Fruit fly (Drosophila melanogaster) whole organism, embryonic: Measurements from ENCODE around the gene Mgat4b.

ENCODE experiments used
- Awh ChIP-seq: fragments of 200-800 bp; sonication (Bioruptor generic); IDR thresholded peaks from 2 replicates; pipeline ENCODE4, ENCODE4 v1.3.6; 2022; ENCODE audit warnings: missing biosample characterization, missing genetic modification characterization
- CG10321 ChIP-seq: fragments of 200-800 bp; sonication (Bioruptor generic); IDR thresholded peaks from 2 replicates; pipeline ENCODE4 v1.3.6; 2022; ENCODE audit warnings: missing biosample characterization, missing genetic modification characterization
- CG10462 ChIP-seq: fragments of 200-800 bp; sonication (Bioruptor generic); optimal IDR thresholded peaks from 2 replicates; lab custom pipeline; 2016; ENCODE audit warnings: missing biosample characterization, missing genetic modification characterization
- CG12236 ChIP-seq: fragments of 200-800 bp; sonication (Bioruptor generic); optimal IDR thresholded peaks from 2 replicates; lab custom pipeline; 2016; ENCODE audit warnings: missing biosample characterization, missing genetic modification characterization
- CG18262 ChIP-seq: fragments of 200-800 bp; optimal IDR thresholded peaks from 3 replicates; lab custom pipeline; 2019; ENCODE audit warnings: missing biosample characterization, mild to moderate bottlenecking, missing genetic modification characterization, moderate library complexity
- CG2202 ChIP-seq: fragments of 200-800 bp; sonication (Bioruptor generic); optimal IDR thresholded peaks from 2 replicates; lab custom pipeline; 2018; ENCODE audit warnings: missing biosample characterization, mild to moderate bottlenecking, missing genetic modification characterization
- CG3407 ChIP-seq: fragments of 200-800 bp; sonication (Bioruptor generic); optimal IDR thresholded peaks from 2 replicates; lab custom pipeline; 2018; ENCODE audit warnings: missing biosample characterization, mild to moderate bottlenecking, missing genetic modification characterization
- CG34376 ChIP-seq: fragments of 200-800 bp; sonication (Bioruptor generic); optimal IDR thresholded peaks from 2 replicates; lab custom pipeline; 2018; ENCODE audit warnings: missing biosample characterization, mild to moderate bottlenecking, missing genetic modification characterization
- CG34422 ChIP-seq: fragments of 200-800 bp; sonication (Bioruptor generic); IDR thresholded peaks from 3 replicates; pipeline ENCODE4 v1.3.6; 2022; ENCODE audit warnings: missing biosample characterization, missing genetic modification characterization
- CG3847 ChIP-seq: fragments of 200-800 bp; sonication (Bioruptor generic); IDR thresholded peaks from 2 replicates; pipeline ENCODE4 v1.3.6; 2022; ENCODE audit warnings: missing biosample characterization, missing genetic modification characterization
- CG4404 ChIP-seq: fragments of 200-800 bp; sonication (Bioruptor generic); IDR thresholded peaks from 2 replicates; pipeline ENCODE4 v1.3.6; 2022; ENCODE audit warnings: missing biosample characterization, missing genetic modification characterization
- CG6175 ChIP-seq: fragments of 200-800 bp; sonication (Bioruptor generic); IDR thresholded peaks from 3 replicates; pipeline ENCODE4 v1.3.6; 2022; ENCODE audit warnings: missing biosample characterization, missing genetic modification characterization
- CG6813 ChIP-seq: fragments of 200-800 bp; sonication (Bioruptor generic); optimal IDR thresholded peaks from 2 replicates; lab custom pipeline; 2017; ENCODE audit warnings: missing biosample characterization, missing genetic modification characterization, mild to moderate bottlenecking, moderate library complexity, missing genetic modification reagents
- CG7928 ChIP-seq: fragments of 200-800 bp; sonication (Bioruptor generic); optimal IDR thresholded peaks from 2 replicates; lab custom pipeline; 2017; ENCODE audit warnings: missing biosample characterization, mild to moderate bottlenecking, missing genetic modification characterization
- CG9797 ChIP-seq: fragments of 200-800 bp; sonication (Bioruptor generic); optimal IDR thresholded peaks from 3 replicates; lab custom pipeline; 2018; ENCODE audit warnings: missing biosample characterization, mild to moderate bottlenecking, missing genetic modification characterization
- CTCF ChIP-seq: fragments of 200-800 bp; sonication (Bioruptor generic); optimal IDR thresholded peaks from 2 replicates; lab custom pipeline; 2017; ENCODE audit warnings: missing biosample characterization, mild to moderate bottlenecking, missing genetic modification characterization, moderate library complexity
- Chrac-16 ChIP-seq: fragments of 200-800 bp; sonication (Bioruptor generic); optimal IDR thresholded peaks from 3 replicates; lab custom pipeline; 2016; ENCODE audit warnings: missing biosample characterization, missing genetic modification characterization
- Dbx ChIP-seq: fragments of 200-800 bp; sonication (Bioruptor generic); IDR thresholded peaks from 3 replicates; pipeline ENCODE4 v1.3.6; 2022; ENCODE audit warnings: missing biosample characterization, missing genetic modification characterization
- Doc3 ChIP-seq: fragments of 200-800 bp; sonication (Bioruptor generic); IDR thresholded peaks from 3 replicates; pipeline ENCODE4 v1.3.6; 2022; ENCODE audit warnings: missing biosample characterization, missing genetic modification characterization; ENCODE audit not compliant: partially characterized antibody
- Eip74EF ChIP-seq, 2 experiments: fragments of 200-800 bp in 1 of 2; fragments of >200 bp in 1 of 2; sonication (Bioruptor generic) in 1 of 2; optimal IDR thresholded peaks; 2 replicates each; lab custom pipeline; 2017 to 2019; ENCODE audit warnings: missing biosample characterization in 2 of 2, missing genetic modification characterization in 2 of 2, mild to moderate bottlenecking in 1 of 2, moderate library complexity in 1 of 2
- GATAe ChIP-seq: fragments of 200-800 bp; sonication (Bioruptor generic); conservative IDR thresholded peaks from 2 replicates; pipeline ENCODE4 v1.3.6; 2022; ENCODE audit warnings: missing biosample characterization, missing genetic modification characterization
- Lim3 ChIP-seq: fragments of 200-800 bp; sonication (Bioruptor generic); IDR thresholded peaks from 2 replicates; pipeline ENCODE4 v1.3.6; 2022; ENCODE audit warnings: missing biosample characterization, missing genetic modification characterization
- NC2α ChIP-seq: fragments of 200-800 bp; sonication (Bioruptor generic); optimal IDR thresholded peaks from 2 replicates; lab custom pipeline; 2016; ENCODE audit warnings: missing biosample characterization, missing genetic modification characterization
- Nf-YA ChIP-seq: fragments of 200-800 bp; sonication (Bioruptor generic); IDR thresholded peaks from 2 replicates; pipeline ENCODE4 v1.3.6; 2022; ENCODE audit warnings: missing biosample characterization, missing genetic modification characterization
- NfI ChIP-seq: fragments of 200-800 bp; sonication (Bioruptor generic); optimal IDR thresholded peaks from 3 replicates; lab custom pipeline; 2018; ENCODE audit warnings: missing biosample characterization, mild to moderate bottlenecking, missing genetic modification characterization, moderate library complexity
- Opbp ChIP-seq: fragments of 200-800 bp; sonication (Bioruptor generic); IDR thresholded peaks from 3 replicates; pipeline ENCODE4 v1.3.6; 2022; ENCODE audit warnings: missing biosample characterization, missing genetic modification characterization; ENCODE audit not compliant: partially characterized antibody
- Ptx1 ChIP-seq: fragments of 200-800 bp; sonication (Bioruptor generic); IDR thresholded peaks from 2 replicates; pipeline ENCODE4 v1.3.6; 2022; ENCODE audit warnings: missing biosample characterization, missing genetic modification characterization
- Sox100B ChIP-seq: fragments of 200-800 bp; sonication (Bioruptor generic); optimal IDR thresholded peaks from 3 replicates; lab custom pipeline; 2018; ENCODE audit warnings: missing biosample characterization, mild to moderate bottlenecking, missing genetic modification characterization
- Sox102F ChIP-seq: fragments of 200-800 bp; sonication (Bioruptor generic); optimal IDR thresholded peaks from 2 replicates; lab custom pipeline; 2018; ENCODE audit warnings: missing biosample characterization, mild to moderate bottlenecking, missing genetic modification characterization, moderate library complexity
- Ssrp ChIP-seq: fragments of 200-800 bp; sonication (Bioruptor generic); optimal IDR thresholded peaks from 2 replicates; lab custom pipeline; 2018; ENCODE audit warnings: missing biosample characterization, mild to moderate bottlenecking, missing genetic modification characterization, moderate library complexity
- Trl ChIP-seq, 3 experiments: fragments of >200 bp in 2 of 3; fragments of 200-800 bp in 1 of 3; sonication (Bioruptor generic) in 1 of 3; optimal IDR thresholded peaks; 2 replicates in 1 of 3; 3 replicates in 2 of 3; lab custom pipeline; 2016 to 2017; ENCODE audit warnings: missing biosample characterization in 1 of 3, missing genetic modification characterization in 1 of 3
- ash1 ChIP-seq: fragments of 200-800 bp; sonication (Bioruptor generic); optimal IDR thresholded peaks from 2 replicates; lab custom pipeline; 2018; ENCODE audit warnings: missing biosample characterization, mild to moderate bottlenecking, missing genetic modification characterization
- bbx ChIP-seq: fragments of 200-800 bp; sonication (Bioruptor generic); IDR thresholded peaks from 2 replicates; pipeline ENCODE4 v1.3.6; 2022; ENCODE audit warnings: missing biosample characterization, missing genetic modification characterization; ENCODE audit not compliant: partially characterized antibody
- caup ChIP-seq: fragments of 200-800 bp; sonication (Bioruptor generic); optimal IDR thresholded peaks from 3 replicates; lab custom pipeline; 2017; ENCODE audit warnings: missing biosample characterization, mild to moderate bottlenecking, missing genetic modification characterization, moderate library complexity; ENCODE audit not compliant: severe bottlenecking
- crp ChIP-seq, 2 experiments: fragments of 200-800 bp; sonication (Bioruptor generic); optimal IDR thresholded peaks; 2 replicates in 1 of 2; 3 replicates in 1 of 2; lab custom pipeline; 2017; ENCODE audit warnings: missing biosample characterization in 2 of 2, missing genetic modification characterization in 2 of 2, mild to moderate bottlenecking in 1 of 2, moderate library complexity in 1 of 2
- dm ChIP-seq: fragments of 200-800 bp; sonication (Bioruptor generic); optimal IDR thresholded peaks from 3 replicates; lab custom pipeline; 2016; ENCODE audit warnings: missing biosample characterization, missing genetic modification characterization
- dysf ChIP-seq: fragments of 200-800 bp; sonication (Bioruptor generic); IDR thresholded peaks from 3 replicates; pipeline ENCODE4 v1.3.6; 2022; ENCODE audit warnings: missing biosample characterization, missing genetic modification characterization
- fd3F ChIP-seq: fragments of 200-800 bp; sonication (Bioruptor generic); optimal IDR thresholded peaks from 2 replicates; lab custom pipeline; 2018; ENCODE audit warnings: missing biosample characterization, mild to moderate bottlenecking, missing genetic modification characterization, moderate library complexity
- ftz-f1 ChIP-seq: fragments of 200-800 bp; sonication (Bioruptor generic); optimal IDR thresholded peaks from 2 replicates; lab custom pipeline; 2016; ENCODE audit warnings: missing biosample characterization, missing genetic modification characterization
- gem ChIP-seq: fragments of 200-800 bp; sonication (Bioruptor generic); optimal IDR thresholded peaks from 2 replicates; lab custom pipeline; 2019; ENCODE audit warnings: missing biosample characterization, mild to moderate bottlenecking, missing genetic modification characterization, moderate library complexity
- grau ChIP-seq: fragments of 200-800 bp; optimal IDR thresholded peaks from 3 replicates; lab custom pipeline; 2019; ENCODE audit warnings: missing biosample characterization, mild to moderate bottlenecking, missing genetic modification characterization, moderate library complexity
- luna ChIP-seq: fragments of 200-800 bp; sonication (Bioruptor generic); optimal IDR thresholded peaks from 2 replicates; lab custom pipeline; 2016; ENCODE audit warnings: missing biosample characterization, missing genetic modification characterization
- nau ChIP-seq: fragments of 200-800 bp; sonication (Bioruptor generic); optimal IDR thresholded peaks from 3 replicates; lab custom pipeline; 2017; ENCODE audit warnings: missing biosample characterization, mild to moderate bottlenecking, missing genetic modification characterization, missing genetic modification reagents
- odd ChIP-seq: fragments of 200-800 bp; sonication (Bioruptor generic); optimal IDR thresholded peaks from 2 replicates; lab custom pipeline; 2017; ENCODE audit warnings: missing biosample characterization, mild to moderate bottlenecking, missing genetic modification characterization
- phol ChIP-seq: fragments of 200-800 bp; sonication (Bioruptor generic); optimal IDR thresholded peaks from 3 replicates; lab custom pipeline; 2018; ENCODE audit warnings: missing biosample characterization, mild to moderate bottlenecking, missing genetic modification characterization, moderate library complexity
- slbo ChIP-seq: fragments of 200-800 bp; sonication (Bioruptor generic); IDR thresholded peaks from 2 replicates; pipeline ENCODE4 v1.3.6; 2022; ENCODE audit warnings: missing biosample characterization, missing genetic modification characterization
- sug ChIP-seq: fragments of 200-800 bp; optimal IDR thresholded peaks from 2 replicates; lab custom pipeline; 2019; ENCODE audit warnings: missing biosample characterization, mild to moderate bottlenecking, missing genetic modification characterization, moderate library complexity
- tup ChIP-seq: fragments of 200-800 bp; sonication (Bioruptor generic); optimal IDR thresholded peaks from 2 replicates; lab custom pipeline; 2016; ENCODE audit warnings: missing biosample characterization, mild to moderate bottlenecking, missing genetic modification characterization, moderate library complexity
- zfh1 ChIP-seq: fragments of 200-800 bp; sonication (Bioruptor generic); IDR thresholded peaks from 3 replicates; pipeline ENCODE4 v1.3.6; 2022; ENCODE audit warnings: missing biosample characterization, missing genetic modification characterization

The Mgat4b gene

DNA sequence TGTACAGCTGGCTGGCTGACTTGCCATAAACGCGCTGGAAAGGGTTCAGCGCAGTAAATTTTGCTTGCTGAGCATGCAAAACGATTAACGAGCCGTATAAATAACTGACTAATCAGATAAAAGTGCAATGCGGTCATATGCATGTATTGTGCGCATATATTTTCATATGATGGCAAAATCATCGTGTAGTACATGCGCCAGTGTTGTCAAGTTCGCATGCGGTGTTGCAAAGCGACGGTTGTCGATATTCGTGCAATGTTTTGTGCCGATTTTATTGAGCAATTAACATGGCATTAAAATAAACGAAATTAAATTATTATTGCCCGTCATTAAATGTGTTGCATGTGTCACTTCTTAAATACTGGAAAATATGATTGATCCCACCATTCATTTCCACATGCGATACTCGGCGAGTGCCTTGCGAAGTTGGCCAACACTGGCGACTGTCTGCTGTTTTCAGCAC, 21.1 kb upstream of the Mgat4b start (continued):
- TF ChIP-seq tup (GFP tag; lab: Kevin White, UChicago) (peak; percentile 72), CG2202 (tag; lab: Kevin White, UChicago) (peak; percentile 34), CG12236 (GFP tag; lab: Kevin White, UChicago) (peak; percentile 70), NC2α (peak; percentile 64), CG7928 (GFP tag; lab: Kevin White, UChicago) (peak; percentile 30), NfI (GFP tag; lab: Kevin White, UChicago) (peak; percentile 83), fd3F (GFP tag; lab: Kevin White, UChicago) (peak; percentile 38), CG9797 (GFP tag; lab: Kevin White, UChicago) (peak; percentile 34), Opbp (GFP tag; lab: Robert Waterston, UW) (peak; percentile 81), dysf (peak; percentile 77), Ssrp (tag; lab: Kevin White, UChicago) (peak; percentile 37), Ptx1 (GFP tag; lab: Robert Waterston, UW) (peak; percentile 83), CTCF (GFP tag; lab: Kevin White, UChicago) (peak; percentile 12), grau (tag; lab: Kevin White, UChicago) (peak; percentile 67), odd (no peak), Awh (GFP tag; lab: Robert Waterston, UW) (peak; percentile 57; the same call in 1 of the 2 replicates), Doc3 (GFP tag; lab: Robert Waterston, UW) (peak; percentile 82), ash1 (no peak), crp (GFP tag; optimal IDR thresholded peaks at IDR 0.05; lab: Kevin White, UChicago) (peak in 1 of 2 experiments; percentile 58), zfh1 (GFP tag; lab: Robert Waterston, UW) (peak; percentile 75), gem (tag; lab: Kevin White, UChicago) (peak; percentile 74), GATAe (no peak; the same call in 1 of the 2 replicates), CG6175 (GFP tag; lab: Robert Waterston, UW) (peak; percentile 62; the same call in 1 of the 3 replicates), Nf-YA (GFP tag; lab: Robert Waterston, UW) (0 out of 2 replicates have a peak, but pooled peaks have one; percentile 34), CG3847 (GFP tag; lab: Robert Waterston, UW) (peak; percentile 88), Dbx (GFP tag; lab: Robert Waterston, UW) (peak; percentile 91), nau (GFP tag; lab: Kevin White, UChicago) (no peak), CG10462 (GFP tag; lab: Kevin White, UChicago) (peak; percentile 74), caup (no peak), CG18262 (tag; lab: Kevin White, UChicago) (peak; percentile 39), sug (tag; lab: Kevin White, UChicago) (no peak), Lim3 (GFP tag; lab: Robert Waterston, UW) (no peak), CG10321 (GFP tag; lab: Robert Waterston, UW) (peak; percentile 52; the same call in 1 of the 2 replicates), slbo (GFP tag; lab: Robert Waterston, UW) (peak; percentile 87), luna (GFP tag; lab: Kevin White, UChicago) (peak; percentile 56), Sox100B (GFP tag; lab: Kevin White, UChicago) (no peak), Chrac-16 (GFP tag; lab: Kevin White, UChicago) (peak; percentile 56), Eip74EF (GFP tag; optimal IDR thresholded peaks at IDR 0.05; lab: Kevin White, UChicago) (no peak), ftz-f1 (GFP tag; lab: Kevin White, UChicago) (peak; percentile 37), CG34376 (peak; percentile 38), dm (GFP tag; lab: Kevin White, UChicago) (peak; percentile 83), CG3407 (GFP tag; lab: Kevin White, UChicago) (peak; percentile 16), CG34422 (peak; percentile 69; the same call in 2 of the 3 replicates), Trl (optimal IDR thresholded peaks at IDR 0.05; lab: Kevin White, UChicago) (peak in 1 of 2 experiments; percentile 14), Trl (GFP tag; optimal IDR thresholded peaks at IDR 0.05; lab: Kevin White, UChicago) (peak; percentile 94), CG6813 (GFP tag; lab: Kevin White, UChicago) (no peak), phol (peak; percentile 75), Sox102F (no peak), CG4404 (GFP tag; lab: Robert Waterston, UW) (peak; percentile 79), bbx (GFP tag; lab: Robert Waterston, UW) (peak; percentile 72)
